Fruit fly (Drosophila melanogaster) whole organism, wandering third instar larva: ENCODE results near the gene Ak3.

ENCODE experiments used
- Abd-B ChIP-seq: fragments of >200 bp; optimal IDR thresholded peaks from 2 replicates; lab custom pipeline; 2017; ENCODE audit warnings: missing biosample characterization, missing genetic modification characterization
- CG32264 ChIP-seq: fragments of 200-800 bp; sonication (Bioruptor generic); optimal IDR thresholded peaks from 2 replicates; lab custom pipeline; 2016; ENCODE audit warnings: missing biosample characterization, missing genetic modification characterization
- CG9705 ChIP-seq: fragments of 200-800 bp; sonication (Bioruptor generic); optimal IDR thresholded peaks from 2 replicates; lab custom pipeline; 2018; ENCODE audit warnings: missing biosample characterization, mild to moderate bottlenecking, missing genetic modification characterization
- CrebA ChIP-seq: fragments of 200-800 bp; sonication (Bioruptor generic); optimal IDR thresholded peaks from 2 replicates; lab custom pipeline; 2016; ENCODE audit warnings: missing biosample characterization, mild to moderate bottlenecking, missing genetic modification characterization, borderline replicate concordance
- Dfd ChIP-seq: fragments of >200 bp; optimal IDR thresholded peaks from 2 replicates; lab custom pipeline; 2017; ENCODE audit warnings: missing biosample characterization, missing genetic modification characterization
- GATAd ChIP-seq: sonication (Bioruptor generic); optimal IDR thresholded peaks from 2 replicates; lab custom pipeline; 2016; ENCODE audit warnings: missing biosample characterization, missing genetic modification characterization
- HLH106 ChIP-seq: fragments of 200-800 bp; optimal IDR thresholded peaks from 3 replicates; lab custom pipeline; 2019; ENCODE audit warnings: missing biosample characterization, mild to moderate bottlenecking, missing genetic modification characterization, moderate library complexity
- Hnf4 ChIP-seq: fragments of 200-800 bp; sonication (Bioruptor generic); optimal IDR thresholded peaks from 2 replicates; lab custom pipeline; 2016; ENCODE audit warnings: missing biosample characterization, mild to moderate bottlenecking, missing genetic modification characterization
- Hr78 ChIP-seq: fragments of >200 bp; optimal IDR thresholded peaks from 2 replicates; lab custom pipeline; 2017; ENCODE audit warnings: missing biosample characterization, missing genetic modification characterization
- Hr83 ChIP-seq: fragments of 200-300 bp; sonication (Bioruptor generic); optimal IDR thresholded peaks from 2 replicates; lab custom pipeline; 2016; ENCODE audit warnings: missing biosample characterization, mild to moderate bottlenecking, missing genetic modification characterization, moderate library complexity; ENCODE audit not compliant: poor library complexity, severe bottlenecking
- Jra ChIP-seq: sonication (Bioruptor generic); optimal IDR thresholded peaks from 2 replicates; lab custom pipeline; 2016; ENCODE audit warnings: missing biosample characterization, missing genetic modification characterization
- Mio ChIP-seq: sonication (Bioruptor generic); optimal IDR thresholded peaks from 2 replicates; lab custom pipeline; 2016; ENCODE audit warnings: missing biosample characterization, missing genetic modification characterization
- Myc ChIP-seq: fragments of >200 bp; optimal IDR thresholded peaks from 2 replicates; lab custom pipeline; 2017
- N ChIP-seq: fragments of >200 bp; optimal IDR thresholded peaks from 2 replicates; lab custom pipeline; 2018; ENCODE audit warnings: missing biosample characterization, missing external identifiers, missing genetic modification characterization
- OdsH ChIP-seq: fragments of 200-800 bp; sonication (Bioruptor generic); optimal IDR thresholded peaks from 2 replicates; lab custom pipeline; 2016; ENCODE audit warnings: missing biosample characterization, mild to moderate bottlenecking, missing genetic modification characterization
- Rel ChIP-seq, 2 experiments: fragments of 200-800 bp; sonication (Bioruptor generic) in 1 of 2; optimal IDR thresholded peaks; 2 replicates in 1 of 2; 3 replicates in 1 of 2; lab custom pipeline; 2016 to 2019; ENCODE audit warnings: mild to moderate bottlenecking in 2 of 2, missing biosample characterization in 2 of 2, missing genetic modification characterization in 2 of 2, moderate library complexity in 1 of 2
- Sp1 ChIP-seq: fragments of 200-800 bp; sonication (Bioruptor generic); optimal IDR thresholded peaks from 3 replicates; lab custom pipeline; 2019; ENCODE audit warnings: missing biosample characterization, mild to moderate bottlenecking, missing genetic modification characterization, moderate library complexity
- br ChIP-seq: fragments of 200-800 bp; sonication (Bioruptor generic); optimal IDR thresholded peaks from 2 replicates; lab custom pipeline; 2016; ENCODE audit warnings: missing biosample characterization, missing genetic modification characterization
- brk ChIP-seq: fragments of 200-800 bp; sonication (Bioruptor generic); optimal IDR thresholded peaks from 2 replicates; lab custom pipeline; 2016; ENCODE audit warnings: missing biosample characterization, mild to moderate bottlenecking, missing genetic modification characterization
- dmrt93B ChIP-seq: fragments of 200-800 bp; sonication (Bioruptor generic); optimal IDR thresholded peaks from 2 replicates; lab custom pipeline; 2018; ENCODE audit warnings: missing biosample characterization, mild to moderate bottlenecking, missing genetic modification characterization
- dsf ChIP-seq: sonication (Bioruptor generic); optimal IDR thresholded peaks from 2 replicates; lab custom pipeline; 2016; ENCODE audit warnings: missing biosample characterization, missing genetic modification characterization, borderline replicate concordance
- ey ChIP-seq: fragments of 200-800 bp; sonication (Bioruptor generic); optimal IDR thresholded peaks from 2 replicates; lab custom pipeline; 2016; ENCODE audit warnings: missing biosample characterization, missing genetic modification characterization
- foxo ChIP-seq, 2 experiments: fragments of 200-800 bp; sonication (Bioruptor generic); optimal IDR thresholded peaks; 2 replicates in 1 of 2; 3 replicates in 1 of 2; lab custom pipeline; 2016 to 2017; ENCODE audit warnings: missing biosample characterization in 2 of 2, missing genetic modification characterization in 2 of 2
- fru ChIP-seq: fragments of 200-800 bp; sonication (Bioruptor generic); optimal IDR thresholded peaks from 3 replicates; lab custom pipeline; 2016; ENCODE audit warnings: missing biosample characterization, mild to moderate bottlenecking, missing genetic modification characterization
- h ChIP-seq: fragments of 200-800 bp; sonication (Bioruptor generic); optimal IDR thresholded peaks from 3 replicates; lab custom pipeline; 2016; ENCODE audit warnings: missing biosample characterization, mild to moderate bottlenecking, missing genetic modification characterization
- jim ChIP-seq: fragments of 175-275, 200-325 bp; sonication (Bioruptor generic); optimal IDR thresholded peaks from 2 replicates; lab custom pipeline; 2016; ENCODE audit warnings: missing biosample characterization, mild to moderate bottlenecking, missing genetic modification characterization
- lola ChIP-seq: fragments of >200 bp; optimal IDR thresholded peaks from 2 replicates; lab custom pipeline; 2017; ENCODE audit warnings: missing biosample characterization, missing genetic modification characterization
- pan ChIP-seq: fragments of >200 bp; optimal IDR thresholded peaks from 2 replicates; lab custom pipeline; 2017
- psq ChIP-seq: fragments of 200-800 bp; sonication (Bioruptor generic); optimal IDR thresholded peaks from 3 replicates; lab custom pipeline; 2017; ENCODE audit warnings: missing biosample characterization, mild to moderate bottlenecking, missing genetic modification characterization, moderate library complexity
- rgr ChIP-seq: fragments of 200-800 bp; sonication (Bioruptor generic); optimal IDR thresholded peaks from 3 replicates; lab custom pipeline; 2016; ENCODE audit warnings: missing biosample characterization, mild to moderate bottlenecking, missing genetic modification characterization
- sage ChIP-seq: fragments of 200-800 bp; sonication (Bioruptor generic); optimal IDR thresholded peaks from 2 replicates; lab custom pipeline; 2016; ENCODE audit warnings: missing biosample characterization, mild to moderate bottlenecking, missing genetic modification characterization
- sv ChIP-seq: fragments of 200-800 bp; sonication (Bioruptor generic); optimal IDR thresholded peaks from 3 replicates; lab custom pipeline; 2016; ENCODE audit warnings: missing biosample characterization, missing genetic modification characterization
- usp ChIP-seq: fragments of >200 bp; optimal IDR thresholded peaks from 2 replicates; lab custom pipeline; 2017; ENCODE audit warnings: missing biosample characterization, missing genetic modification characterization
- woc ChIP-seq: sonication (Bioruptor generic); optimal IDR thresholded peaks from 2 replicates; lab custom pipeline; 2016; ENCODE audit warnings: missing biosample characterization, mild to moderate bottlenecking, missing genetic modification characterization

Gene Ak3

DNA sequence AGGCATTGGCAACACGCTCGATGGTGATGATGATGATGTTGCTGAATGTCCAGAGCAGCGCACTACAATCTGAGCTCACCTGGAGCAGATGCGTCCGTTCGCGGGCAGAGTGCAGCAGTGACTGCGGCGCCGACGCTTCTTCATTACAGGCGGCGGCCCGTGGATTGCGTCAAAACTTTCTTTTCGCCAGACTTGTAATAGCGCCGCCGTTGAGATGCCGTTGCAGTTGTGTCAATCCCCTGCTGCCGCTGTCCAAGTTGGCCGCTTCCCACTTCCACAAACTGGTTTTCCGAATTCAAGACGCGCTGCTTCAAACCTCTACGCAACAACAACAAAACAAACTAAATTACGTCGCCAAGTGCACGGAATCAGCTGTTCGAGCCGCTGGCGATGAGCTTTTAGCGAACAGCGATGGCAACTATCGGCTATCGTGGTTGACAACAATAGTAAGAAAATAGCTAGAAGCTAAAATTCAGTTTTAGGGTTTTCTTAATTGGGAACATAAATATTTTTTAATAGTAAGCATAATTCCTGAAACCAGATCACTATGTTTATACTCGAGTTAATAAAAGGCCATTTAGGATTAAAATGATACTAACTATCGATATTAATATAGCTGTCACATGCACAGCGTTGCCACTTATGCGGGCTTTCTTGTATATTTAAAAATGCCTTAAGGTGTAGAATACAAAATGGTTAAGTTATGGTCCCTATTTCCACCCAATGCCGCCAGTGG lies 7.4 kb downstream of the Ak3 start, which contains the start of gene Tpc1 (continued):
- peak; percentile 63 for TF ChIP-seq Jra
- TF ChIP-seq Dfd (GFP tag; lab: Kevin White, UChicago): no peak
- no peak for TF ChIP-seq Hr83 (GFP tag; lab: Kevin White, UChicago)
- peak; percentile 30 for TF ChIP-seq CG9705 (GFP tag; lab: Kevin White, UChicago)

DNA sequence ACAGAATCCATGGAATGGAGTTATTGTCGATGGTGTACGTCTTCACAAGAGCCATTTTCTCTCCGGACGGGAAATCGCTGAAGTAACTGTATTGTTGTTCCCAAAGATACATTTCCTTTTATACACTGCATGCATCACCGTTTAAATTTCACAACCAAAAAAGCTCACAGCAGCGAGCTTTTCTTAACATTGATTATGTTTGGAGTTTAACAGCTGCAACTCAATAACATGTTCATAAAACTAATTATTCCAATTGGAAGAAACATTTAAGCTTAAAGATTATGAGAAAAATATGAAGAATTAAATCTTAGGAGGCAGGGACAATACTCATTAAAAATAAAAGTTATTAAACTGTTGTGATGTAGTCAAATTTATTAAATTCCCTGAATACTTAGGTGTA lies 10.2 kb downstream of the Ak3 start, which contains the start of gene CG14695:
CG14695 (minus strand) TSS at position 101 of the 400 bp plus-strand sequence.
- TF ChIP-seq br (GFP tag; lab: Kevin White, UChicago): no peak
- no peak for TF ChIP-seq CG9705 (GFP tag; lab: Kevin White, UChicago)
- TF ChIP-seq Myc (lab: Kevin White, UChicago): no peak
- TF ChIP-seq psq (GFP tag; lab: Kevin White, UChicago): no peak
- no peak for TF ChIP-seq dsf (GFP tag; lab: Kevin White, UChicago)
- no peak for TF ChIP-seq Hnf4
- no peak for TF ChIP-seq rgr
- no peak for TF ChIP-seq pan
- no peak for TF ChIP-seq CrebA (GFP tag; lab: Kevin White, UChicago)
- no peak for TF ChIP-seq CG32264 (GFP tag; lab: Kevin White, UChicago)
- no peak for TF ChIP-seq Hr83 (GFP tag; lab: Kevin White, UChicago)

DNA sequence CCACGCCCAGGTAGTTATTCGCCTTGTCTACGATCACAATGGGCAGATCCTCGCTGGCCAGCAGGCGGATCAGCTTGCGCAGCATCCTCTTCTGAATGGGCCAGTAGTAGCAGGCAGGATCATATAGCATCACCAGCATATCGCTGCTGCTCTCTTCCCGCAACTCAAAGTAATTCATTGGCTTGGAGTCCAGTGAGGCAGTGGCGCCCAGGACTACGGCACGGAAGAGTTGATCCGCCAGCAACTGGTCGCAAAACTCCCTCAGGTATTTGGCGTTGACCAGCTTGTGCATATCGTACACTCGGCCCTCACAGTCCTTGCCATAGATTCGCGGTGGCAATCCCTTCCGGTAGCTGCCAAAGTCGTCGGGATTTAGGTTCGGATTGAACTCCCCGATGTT lies 10.8 kb downstream of the Ak3 start:
- TF ChIP-seq Hr78 (no peak), dmrt93B (GFP tag; lab: Kevin White, UChicago) (no peak), psq (GFP tag; lab: Kevin White, UChicago) (no peak), Hnf4 (no peak)

DNA sequence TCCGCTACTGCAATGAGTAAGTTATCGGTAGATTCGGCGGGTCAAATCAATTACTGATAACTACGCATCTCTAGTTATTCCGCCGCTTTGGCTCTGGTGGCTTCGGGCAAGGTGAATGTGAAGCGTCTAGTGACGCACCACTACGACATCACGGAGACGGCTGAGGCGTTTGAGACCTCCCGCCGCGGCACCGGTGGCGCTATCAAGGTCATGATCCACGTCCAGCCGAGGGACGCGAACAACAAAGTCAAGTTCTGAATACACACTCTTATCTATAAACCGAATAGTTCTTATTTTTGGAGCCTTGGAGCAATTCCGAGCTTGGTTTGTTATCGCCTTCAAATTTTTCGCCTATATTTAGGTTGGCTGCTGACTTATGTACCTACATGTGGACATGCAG lies 11.6 kb downstream of the Ak3 start:
- TF ChIP-seq dmrt93B (GFP tag; lab: Kevin White, UChicago): no peak
- no peak for TF ChIP-seq pan
- TF ChIP-seq woc (GFP tag; lab: Kevin White, UChicago): no peak
- TF ChIP-seq usp (GFP tag; lab: Kevin White, UChicago): no peak
- TF ChIP-seq dsf (GFP tag; lab: Kevin White, UChicago): no peak
- no peak for TF ChIP-seq Rel (GFP tag; optimal IDR thresholded peaks at IDR 0.05; lab: Kevin White, UChicago)
- TF ChIP-seq Rel (tag; optimal IDR thresholded peaks at IDR 0.05; lab: Kevin White, UChicago): no peak
- TF ChIP-seq Abd-B (GFP tag; lab: Kevin White, UChicago): no peak
- no peak for TF ChIP-seq jim (GFP tag; lab: Kevin White, UChicago)
- no peak for TF ChIP-seq lola (GFP tag; lab: Kevin White, UChicago)
- no peak for TF ChIP-seq Hr78
- no peak for TF ChIP-seq fru
- no peak for TF ChIP-seq Hnf4
- no peak for TF ChIP-seq Hr83 (GFP tag; lab: Kevin White, UChicago)
- no peak for TF ChIP-seq rgr

DNA sequence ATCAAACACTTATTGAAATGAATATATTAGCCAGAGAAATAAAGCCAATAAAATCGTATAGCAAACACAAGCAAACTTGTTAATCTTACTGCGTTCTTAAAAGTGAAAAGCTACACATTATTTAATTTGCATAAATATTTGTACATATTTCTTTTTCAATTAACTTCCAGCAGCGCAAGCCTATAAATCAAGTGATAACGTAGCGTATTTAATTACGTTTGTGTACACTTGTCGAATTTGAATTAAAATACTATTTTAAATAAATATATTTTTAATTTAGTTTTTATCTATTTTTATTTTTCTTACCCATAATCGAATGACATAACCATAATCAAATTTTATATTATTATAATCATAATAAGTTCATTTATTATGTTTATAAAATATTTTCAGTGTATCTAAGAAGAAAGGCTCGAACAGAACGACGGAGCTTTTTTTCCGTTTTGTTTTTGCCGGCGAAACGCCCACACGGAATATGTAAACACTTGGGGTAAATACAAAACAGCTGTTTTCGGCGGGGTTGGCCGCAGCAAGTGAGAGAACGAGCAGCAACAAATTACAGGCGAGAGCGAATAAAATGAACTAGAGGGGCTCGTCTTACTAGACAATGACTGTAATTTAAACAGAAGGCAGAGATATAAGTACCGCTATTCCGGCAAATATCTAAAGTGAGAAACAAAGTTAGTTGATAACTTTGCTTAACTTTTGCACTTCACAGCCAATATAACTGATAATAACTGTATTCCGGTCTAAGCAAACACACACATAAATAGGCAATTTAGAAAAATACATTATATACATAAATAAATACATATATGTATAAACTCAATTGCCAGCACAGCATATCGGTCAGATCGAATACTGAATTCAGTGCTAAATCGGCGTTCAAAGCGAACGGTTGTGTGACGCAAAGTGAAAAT lies 13.6 kb downstream of the Ak3 start, which contains the start of gene Sodh2:
Sodh2 (plus strand) TSS at position 870 of the 920 bp plus-strand sequence.
- TF ChIP-seq Myc (lab: Kevin White, UChicago): no peak
- TF ChIP-seq foxo (GFP tag; optimal IDR thresholded peaks at IDR 0.05; lab: Kevin White, UChicago): peak in 1 of 2 experiments; percentile 87
- peak; percentile 65 for TF ChIP-seq Hnf4
- TF ChIP-seq dmrt93B (GFP tag; lab: Kevin White, UChicago): peak; percentile 51
- TF ChIP-seq GATAd (GFP tag; lab: Kevin White, UChicago): peak; percentile 36
- TF ChIP-seq woc (GFP tag; lab: Kevin White, UChicago): peak; percentile 46
- TF ChIP-seq HLH106 (tag; lab: Kevin White, UChicago): peak; percentile 86
- TF ChIP-seq Hr83 (GFP tag; lab: Kevin White, UChicago): peak; percentile 98
- TF ChIP-seq Sp1 (GFP tag; lab: Kevin White, UChicago): peak; percentile 91
- TF ChIP-seq sv (GFP tag; lab: Kevin White, UChicago): no peak
- TF ChIP-seq Jra: peak; percentile 23
- TF ChIP-seq ey (GFP tag; lab: Kevin White, UChicago): peak; percentile 55
- peak; percentile 86 for TF ChIP-seq OdsH
- TF ChIP-seq h (GFP tag; lab: Kevin White, UChicago): peak; percentile 85
- no peak for TF ChIP-seq pan
- TF ChIP-seq psq (GFP tag; lab: Kevin White, UChicago): peak; percentile 83
- TF ChIP-seq rgr: peak; percentile 88
- peak; percentile 65 for TF ChIP-seq CG9705 (GFP tag; lab: Kevin White, UChicago)
- TF ChIP-seq sage (GFP tag; lab: Kevin White, UChicago): peak; percentile 64
- TF ChIP-seq CrebA (GFP tag; lab: Kevin White, UChicago): no peak
- peak; percentile 58 for TF ChIP-seq Rel (GFP tag; optimal IDR thresholded peaks at IDR 0.05; lab: Kevin White, UChicago)
- peak; percentile 74 for TF ChIP-seq Rel (tag; optimal IDR thresholded peaks at IDR 0.05; lab: Kevin White, UChicago)
- peak; percentile 7 for TF ChIP-seq Mio (GFP tag; lab: Kevin White, UChicago)
- no peak for TF ChIP-seq N (GFP tag; lab: Kevin White, UChicago)
- peak; percentile 67 for TF ChIP-seq brk (GFP tag; lab: Kevin White, UChicago)
- peak; percentile 72 for TF ChIP-seq br (GFP tag; lab: Kevin White, UChicago)
- no peak for TF ChIP-seq dsf (GFP tag; lab: Kevin White, UChicago)
- no peak for TF ChIP-seq Dfd (GFP tag; lab: Kevin White, UChicago)
- peak; percentile 17 for TF ChIP-seq CG32264 (GFP tag; lab: Kevin White, UChicago)
- TF ChIP-seq Hr78: no peak
- TF ChIP-seq usp (GFP tag; lab: Kevin White, UChicago): no peak
- peak; percentile 70 for TF ChIP-seq fru
- TF ChIP-seq, all 38 proteins: peak for 22
